Fruit fly (Drosophila melanogaster): ENCODE data around the gene Nepl5.

Nepl5 gene

DNA sequence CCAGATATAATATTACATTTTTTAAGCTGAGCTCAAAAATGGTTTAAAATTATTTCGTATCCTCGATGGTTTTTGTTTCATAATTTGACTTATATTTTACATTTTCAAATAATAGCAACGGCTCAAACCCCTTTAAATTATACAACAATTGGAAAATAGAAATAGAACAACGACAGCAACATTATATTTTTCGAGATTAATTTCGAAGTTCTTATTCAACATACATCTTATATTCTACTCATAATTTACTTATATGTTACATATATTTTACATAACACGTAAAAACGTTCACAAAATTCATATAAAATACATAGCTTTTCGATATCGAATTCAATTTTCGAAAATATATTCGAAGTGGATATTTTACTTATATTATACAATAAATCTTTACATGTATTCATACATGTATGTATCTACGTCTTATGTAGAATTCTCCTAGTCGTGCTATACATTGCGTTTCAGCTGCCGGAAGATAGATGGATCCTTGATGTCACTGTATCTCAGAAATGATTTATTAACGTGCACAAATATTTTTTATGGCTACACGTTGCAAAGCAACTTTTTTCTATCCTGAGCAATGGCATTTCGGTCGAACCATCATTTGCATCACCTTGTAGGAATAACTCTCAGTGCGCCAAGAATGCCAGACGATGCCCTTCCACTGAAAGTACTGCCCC, 24.2 kb upstream of the Nepl5 start:
- TF ChIP-seq CTCF (optimal IDR thresholded peaks at IDR 0.05) (peak; percentile 89 to 91), CG8478 (optimal IDR thresholded peaks at IDR 0.05) (no peak)

DNA sequence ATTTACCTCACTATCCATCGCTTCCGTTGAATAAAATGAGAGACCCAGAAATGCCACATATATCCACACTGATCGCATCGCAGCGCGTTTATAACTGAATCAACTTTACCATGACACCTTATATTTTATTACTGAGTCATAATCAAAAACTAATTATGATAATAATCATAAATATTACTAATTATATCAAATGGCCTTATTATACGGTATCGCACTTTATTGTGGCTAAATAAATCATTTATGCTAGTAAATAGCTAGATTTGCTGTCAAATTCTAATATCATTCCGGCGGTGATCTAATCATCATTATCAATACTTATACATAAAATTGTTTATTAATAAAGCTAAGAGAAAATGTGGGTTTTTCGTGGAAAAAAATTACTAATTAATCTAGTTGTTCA, 22.8 kb upstream of the Nepl5 start, which contains the start of gene CG9500:
Gene CG9500, minus strand, starts transcription at position 101 of the 400 bp plus-strand sequence.
- TF ChIP-seq CTCF (optimal IDR thresholded peaks at IDR 0.05): no peak
- TF ChIP-seq CG8478 (optimal IDR thresholded peaks at IDR 0.05): no peak

DNA sequence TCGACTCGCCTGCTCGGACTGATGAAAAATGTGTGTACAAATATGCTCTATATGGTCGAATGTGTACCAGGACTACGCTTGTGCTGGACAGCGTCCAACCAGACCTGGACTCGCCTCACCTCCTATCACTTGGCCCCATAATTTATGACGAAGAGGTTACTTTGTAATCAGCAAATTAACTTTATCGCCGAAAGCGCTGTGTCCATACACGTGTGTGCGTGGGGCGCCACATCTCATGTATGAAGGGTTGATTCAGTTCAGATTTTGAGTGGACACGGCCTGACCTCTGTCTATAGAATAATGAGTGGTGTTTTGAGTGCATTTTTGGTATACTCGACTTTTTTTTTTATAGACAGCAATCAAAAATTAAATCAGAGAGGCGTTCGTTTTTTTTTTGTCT, 21.0 kb upstream of the Nepl5 start:
- TF ChIP-seq CTCF (optimal IDR thresholded peaks at IDR 0.05) (no peak), CG8478 (optimal IDR thresholded peaks at IDR 0.05) (no peak)

DNA sequence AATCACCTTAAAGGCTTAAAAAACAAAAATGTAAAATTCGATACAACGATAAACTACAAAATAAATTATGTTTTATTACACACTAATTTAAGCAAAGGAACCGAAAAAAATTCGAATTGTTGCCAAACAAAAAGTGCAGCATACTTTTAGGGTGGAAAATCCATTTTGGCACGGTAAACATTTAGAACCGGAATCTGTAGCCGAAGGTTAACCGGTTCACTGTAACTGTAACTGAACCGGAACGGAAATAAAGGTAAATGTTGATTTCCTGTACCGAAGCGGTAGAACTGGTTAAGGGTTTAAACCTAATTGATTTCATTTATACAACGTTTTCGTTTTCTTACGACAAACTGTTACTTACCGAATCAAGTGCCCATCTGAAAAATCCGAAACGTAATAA, 14.1 kb upstream of the Nepl5 start:
- TF ChIP-seq CG8478 (optimal IDR thresholded peaks at IDR 0.05): no peak
- TF ChIP-seq CTCF (optimal IDR thresholded peaks at IDR 0.05): no peak

DNA sequence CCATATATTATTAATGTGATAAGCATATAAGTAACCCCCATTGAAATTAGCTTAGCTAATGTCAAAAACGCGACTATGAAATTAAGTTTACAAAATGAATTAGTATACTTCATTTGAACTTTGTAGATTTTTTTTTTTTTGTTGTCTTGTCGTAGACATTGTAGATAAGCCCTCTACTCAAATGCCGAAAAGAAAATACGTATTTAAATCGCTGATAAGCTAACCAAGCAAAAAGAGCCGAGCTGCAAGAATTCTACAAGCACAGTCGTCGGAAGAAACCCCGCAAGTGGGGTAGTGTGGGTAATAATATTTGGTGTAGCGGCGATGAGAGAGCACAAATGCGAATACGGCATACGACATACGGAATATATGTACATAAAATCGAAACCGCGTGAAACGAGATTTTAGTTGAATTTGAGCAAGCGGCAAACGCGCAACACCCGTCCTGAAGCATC, 13.6 kb upstream of the Nepl5 start, which contains the start of gene Nepl4:
Gene Nepl4, plus strand, starts transcription at position 405 of the 455 bp plus-strand sequence.
- no peak for TF ChIP-seq CTCF (optimal IDR thresholded peaks at IDR 0.05)
- TF ChIP-seq CG8478 (optimal IDR thresholded peaks at IDR 0.05): no peak

DNA sequence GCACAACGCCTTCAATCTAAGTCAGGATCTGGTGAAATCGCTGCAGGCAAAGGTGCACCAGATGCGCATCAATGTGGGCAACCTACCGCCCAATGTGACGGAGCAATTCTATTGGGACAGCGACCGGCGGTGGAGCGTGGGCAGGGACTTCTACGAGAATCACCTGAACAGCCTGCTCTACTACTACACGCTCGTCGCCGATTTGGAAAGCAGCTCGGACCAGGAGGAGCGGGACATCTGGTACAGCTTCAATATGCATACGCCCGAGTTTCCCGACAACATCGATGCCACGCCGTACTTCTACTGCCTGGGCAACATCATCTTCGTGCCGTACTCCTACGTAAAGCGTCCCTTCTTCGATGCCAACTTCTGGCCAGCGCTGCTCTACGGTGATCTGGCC, 11.8 kb upstream of the Nepl5 start:
- TF ChIP-seq CG8478 (optimal IDR thresholded peaks at IDR 0.05) (no peak), CTCF (optimal IDR thresholded peaks at IDR 0.05) (no peak)

DNA sequence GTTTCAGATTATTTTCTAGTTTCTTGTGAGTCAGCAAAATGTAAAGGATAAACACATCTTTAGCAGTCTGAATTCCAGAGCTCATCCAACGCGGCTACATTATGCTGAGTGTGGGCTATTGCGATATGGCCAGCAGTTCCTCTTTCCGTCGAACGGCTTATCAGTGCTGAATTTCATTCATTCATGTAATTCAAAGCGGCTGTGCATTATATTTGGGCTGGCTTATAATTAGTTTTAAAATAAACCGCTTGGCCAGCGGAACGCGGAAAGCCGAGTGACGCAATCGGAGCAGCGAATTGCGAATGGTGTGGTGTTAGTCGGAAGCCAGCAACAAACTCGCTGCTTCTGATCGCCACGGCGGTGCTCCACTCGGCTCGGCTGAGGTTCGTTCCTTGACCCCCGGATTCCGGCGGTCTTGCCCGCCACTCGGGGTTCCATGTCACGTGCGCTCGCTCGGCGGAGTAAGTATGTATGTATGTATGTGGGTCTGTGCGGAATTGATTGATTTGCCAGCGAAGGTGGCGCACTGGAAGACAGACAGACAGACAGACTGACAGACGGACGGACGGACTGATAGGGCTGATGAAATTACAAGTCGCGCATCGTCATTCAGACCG, 9.9 kb upstream of the Nepl5 start:
- TF ChIP-seq CTCF (optimal IDR thresholded peaks at IDR 0.05): no peak
- TF ChIP-seq CG8478 (optimal IDR thresholded peaks at IDR 0.05): no peak

DNA sequence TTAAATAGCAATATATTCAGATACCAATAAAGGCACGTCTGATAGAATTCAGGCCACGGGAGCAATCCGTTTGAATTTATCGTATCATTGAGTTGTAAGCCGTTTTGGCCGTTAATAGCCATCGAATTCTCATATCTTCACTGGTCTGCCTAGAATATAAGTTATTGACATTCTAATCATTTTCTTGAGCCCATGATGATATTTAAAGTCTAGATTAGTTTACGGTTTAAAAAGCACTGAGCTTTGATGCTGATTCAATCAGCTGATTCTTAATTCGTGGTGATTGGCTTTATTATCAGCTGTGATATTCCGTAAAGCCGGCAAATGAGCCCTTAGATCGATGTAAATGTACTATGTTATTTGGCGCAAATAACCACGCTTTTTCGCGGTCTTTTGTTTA, 9.0 kb upstream of the Nepl5 start, which contains the start of gene slam:
Gene slam, plus strand, starts transcription at position 301 of the 400 bp plus-strand sequence.
- TF ChIP-seq CTCF (optimal IDR thresholded peaks at IDR 0.05) (no peak), CG8478 (optimal IDR thresholded peaks at IDR 0.05) (no peak)

DNA sequence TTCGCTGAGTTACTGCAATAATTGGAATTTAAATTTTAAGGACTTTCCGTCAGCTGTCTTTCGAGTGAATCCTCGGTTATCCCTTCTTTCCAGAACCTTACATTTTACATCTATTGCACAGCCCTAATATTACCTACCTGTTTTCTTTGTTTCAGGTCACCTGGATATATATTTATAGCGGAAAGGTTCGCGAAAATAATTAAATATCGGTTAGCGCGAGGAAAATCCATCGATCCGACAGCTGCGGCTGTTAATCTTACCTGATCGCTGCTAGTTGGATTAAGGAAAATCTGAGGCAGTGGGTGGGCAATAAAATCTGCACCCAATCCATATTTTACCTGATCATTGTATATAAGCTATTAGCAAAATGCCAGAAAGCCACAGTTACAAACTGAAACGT, 7.9 kb upstream of the Nepl5 start:
- TF ChIP-seq CTCF (optimal IDR thresholded peaks at IDR 0.05): no peak
- TF ChIP-seq CG8478 (optimal IDR thresholded peaks at IDR 0.05): no peak

DNA sequence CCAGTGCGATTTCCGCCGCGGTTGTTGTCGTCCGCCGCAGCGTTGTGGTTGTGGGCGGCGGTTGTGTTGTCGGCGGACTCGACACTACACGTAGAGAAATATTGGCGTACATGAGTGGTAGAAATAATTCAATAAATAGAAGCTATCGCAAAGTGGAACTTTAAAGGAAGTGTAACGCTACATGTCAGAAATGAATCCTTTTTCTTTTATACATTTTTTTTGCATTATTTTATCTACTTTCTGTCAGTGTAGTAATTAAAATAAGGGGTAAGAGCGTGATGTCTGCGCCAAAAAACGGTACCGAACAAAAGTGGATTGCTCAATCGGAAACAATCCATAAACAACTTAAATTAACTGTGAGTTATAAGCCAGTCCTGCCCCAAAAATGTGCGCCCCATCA, 1.9 kb upstream of the Nepl5 start:
- TF ChIP-seq CTCF (optimal IDR thresholded peaks at IDR 0.05): no peak
- no peak for TF ChIP-seq CG8478 (optimal IDR thresholded peaks at IDR 0.05)

DNA sequence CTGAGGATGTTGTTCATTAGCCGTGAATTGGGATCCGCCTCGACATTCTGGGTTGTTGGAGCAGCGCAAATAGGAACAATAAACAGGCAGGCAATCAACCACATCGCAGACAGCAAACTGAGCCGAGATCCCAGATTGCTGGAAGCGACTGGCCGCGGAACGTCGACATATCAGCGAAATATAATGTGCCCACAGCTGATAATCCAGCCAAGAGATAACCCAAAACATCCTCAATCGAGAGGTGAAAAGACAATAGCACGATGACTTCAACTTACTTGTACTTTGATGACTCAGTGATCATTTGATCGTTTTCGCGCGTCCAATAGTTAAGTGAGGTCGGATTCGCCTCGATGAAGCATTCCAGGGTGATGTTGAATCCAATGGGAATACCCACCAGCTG, 4.3 kb downstream of the Nepl5 start, which contains the start of gene Nepl6:
Gene Nepl6, minus strand, starts transcription at position 104 of the 400 bp plus-strand sequence.
- TF ChIP-seq CTCF (optimal IDR thresholded peaks at IDR 0.05) (no peak), CG8478 (optimal IDR thresholded peaks at IDR 0.05) (no peak)

DNA sequence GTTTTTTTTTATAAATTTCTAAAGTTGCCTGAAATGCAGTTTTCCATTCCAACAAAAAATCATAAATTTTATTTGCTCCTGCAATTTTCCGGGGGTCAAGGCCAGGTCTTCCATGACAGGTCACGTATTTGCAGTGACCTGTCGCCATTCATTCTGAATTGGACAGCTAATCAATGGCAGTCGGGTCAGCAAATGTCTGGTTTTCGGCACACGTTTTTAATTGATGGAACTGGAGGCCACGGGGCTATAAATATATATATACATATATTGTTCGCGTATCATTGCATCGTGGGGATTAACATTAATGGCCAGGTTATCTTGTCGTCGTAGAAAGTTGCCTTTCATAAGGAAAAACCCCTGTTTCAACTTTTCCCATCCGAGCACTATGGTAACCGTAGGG, 6.0 kb downstream of the Nepl5 start:
- TF ChIP-seq CG8478 (optimal IDR thresholded peaks at IDR 0.05) (no peak), CTCF (optimal IDR thresholded peaks at IDR 0.05) (no peak)

DNA sequence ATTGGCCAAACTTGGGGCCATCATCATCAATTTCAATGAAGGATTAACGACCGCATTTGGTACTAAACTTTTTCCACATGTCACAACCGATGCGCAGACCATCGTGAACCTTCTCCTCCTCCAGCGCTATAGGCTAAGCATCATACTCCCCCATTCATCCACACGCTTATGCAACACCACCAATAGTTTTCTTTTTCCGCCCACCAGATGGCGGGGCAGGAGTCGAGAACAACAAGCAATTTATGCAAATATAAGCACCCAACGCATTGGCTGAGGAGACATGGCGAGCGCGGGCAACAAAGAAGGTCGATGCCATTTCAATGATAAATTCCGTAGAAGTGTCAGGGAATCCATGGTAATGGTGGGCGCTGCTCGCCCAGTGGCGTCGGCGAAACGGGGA, 10.4 kb downstream of the Nepl5 start:
- TF ChIP-seq CG8478 (optimal IDR thresholded peaks at IDR 0.05) (no peak), CTCF (optimal IDR thresholded peaks at IDR 0.05) (peak; percentile 52 to 56)

DNA sequence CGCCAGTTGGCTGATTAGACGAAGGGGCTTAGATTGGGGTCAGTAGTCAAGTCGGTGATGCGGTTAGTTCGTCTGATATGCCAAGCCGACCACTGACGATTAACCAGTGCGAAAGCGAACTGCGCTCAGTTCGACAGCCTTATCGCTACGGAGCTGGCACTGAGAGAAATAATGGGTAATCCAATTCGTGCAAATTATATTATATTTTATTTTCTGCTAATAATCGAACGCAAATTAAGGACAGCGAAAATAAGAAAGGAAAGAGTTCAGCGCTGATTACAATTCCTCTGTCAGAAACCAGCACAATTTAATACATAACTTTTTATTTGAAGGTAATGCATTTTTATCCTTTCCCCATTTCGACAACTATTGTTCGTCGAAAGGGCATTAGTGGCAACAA, 16.1 kb downstream of the Nepl5 start, which contains the start of gene CG42369:
Gene CG42369, minus strand, starts transcription at position 101 of the 400 bp plus-strand sequence.
- TF ChIP-seq CTCF (optimal IDR thresholded peaks at IDR 0.05): no peak
- TF ChIP-seq CG8478 (optimal IDR thresholded peaks at IDR 0.05): no peak

DNA sequence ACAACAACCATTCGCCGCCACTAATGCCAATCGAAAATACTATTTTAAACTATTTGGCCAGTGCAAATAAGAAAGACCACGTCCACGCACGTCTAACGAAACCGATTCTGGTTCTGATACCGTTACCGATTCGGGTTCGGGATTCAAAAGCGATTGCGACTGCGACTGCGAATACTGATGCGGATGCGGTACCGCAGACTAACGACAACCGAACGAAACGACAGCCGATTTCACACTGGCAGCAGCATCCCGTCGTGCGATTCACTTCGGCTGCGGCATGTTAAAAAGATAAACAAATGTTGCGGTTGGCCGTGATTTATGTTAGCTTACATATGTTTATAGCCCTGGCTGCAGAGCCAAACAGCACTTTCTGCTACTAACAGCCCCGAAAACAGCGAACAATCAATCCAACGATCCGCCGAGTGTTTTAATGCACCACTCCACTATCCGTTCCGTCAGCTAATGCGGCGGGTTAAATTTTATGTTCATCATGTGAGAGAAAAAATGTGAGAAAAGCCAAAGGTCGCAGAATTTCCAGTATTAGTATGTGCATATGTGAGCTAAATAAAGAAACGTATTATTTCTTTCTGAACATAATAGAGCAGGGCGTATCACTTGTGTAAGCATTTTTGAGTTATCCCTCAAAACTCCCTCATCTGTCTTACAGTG, 30.2 kb downstream of the Nepl5 start, which contains the start of gene DIP-epsilon:
Gene DIP-epsilon, minus strand, starts transcription at position 238 of the 669 bp plus-strand sequence.
- TF ChIP-seq CG8478 (optimal IDR thresholded peaks at IDR 0.05) (no peak), CTCF (optimal IDR thresholded peaks at IDR 0.05) (no peak)

All from S2 (cell line).